Worm (Caenorhabditis elegans) whole organism, mixed stage, embryonic: ENCODE data around the gene nstp-3.

Experiments used
- M03D4.4 ChIP-seq: sonication (generic microtip); optimal IDR thresholded peaks from 2 replicates; lab custom pipeline; 2017; ENCODE audit warnings: mild to moderate bottlenecking, missing genetic modification characterization, missing compliant biosample characterization
- bed-3 ChIP-seq: fragments of 200-800 bp; sonication (Bioruptor generic); optimal IDR thresholded peaks from 3 replicates; lab custom pipeline; 2018; ENCODE audit warnings: mild to moderate bottlenecking, missing genetic modification characterization, moderate library complexity, missing compliant biosample characterization
- blmp-1 ChIP-seq: fragments of 150-350 bp; optimal IDR thresholded peaks from 2 replicates; lab custom pipeline; 2014; ENCODE audit warnings: missing biosample characterization, missing genetic modification characterization
- ceh-39 ChIP-seq: fragments of 150-350 bp; optimal IDR thresholded peaks from 2 replicates; lab custom pipeline; 2014; ENCODE audit warnings: missing biosample characterization, missing genetic modification characterization
- ceh-43 ChIP-seq: fragments of 200-800 bp; sonication (Bioruptor generic); optimal IDR thresholded peaks from 2 replicates; lab custom pipeline; 2018; ENCODE audit warnings: mild to moderate bottlenecking, missing genetic modification characterization, moderate library complexity, missing compliant biosample characterization
- ceh-83 ChIP-seq: fragments of 200-800 bp; sonication (Bioruptor generic); optimal IDR thresholded peaks from 2 replicates; lab custom pipeline; 2018; ENCODE audit warnings: mild to moderate bottlenecking, missing genetic modification characterization, missing compliant biosample characterization
- ces-1 ChIP-seq: fragments of 150-350 bp; optimal IDR thresholded peaks from 2 replicates; lab custom pipeline; 2014; ENCODE audit warnings: missing biosample characterization, missing genetic modification reagents, missing genetic modification characterization
- cnd-1 ChIP-seq: fragments of 200-800 bp; sonication (Bioruptor generic); optimal IDR thresholded peaks from 2 replicates; lab custom pipeline; 2018; ENCODE audit warnings: mild to moderate bottlenecking, missing genetic modification characterization, missing compliant biosample characterization
- drap-1 ChIP-seq: fragments of 200-800 bp; sonication (Bioruptor generic); optimal IDR thresholded peaks from 3 replicates; lab custom pipeline; 2018; ENCODE audit warnings: mild to moderate bottlenecking, missing genetic modification characterization, missing compliant biosample characterization
- elt-1 ChIP-seq: sonication (generic microtip); optimal IDR thresholded peaks from 2 replicates; lab custom pipeline; 2017; ENCODE audit warnings: missing genetic modification characterization, mild to moderate bottlenecking, missing compliant biosample characterization, antibody characterized with exemption, moderate library complexity, borderline replicate concordance; ENCODE audit not compliant: insufficient read depth
- elt-3 ChIP-seq: fragments of 150-350 bp; optimal IDR thresholded peaks from 2 replicates; lab custom pipeline; 2014; ENCODE audit warnings: missing biosample characterization, missing genetic modification characterization
- flh-1 ChIP-seq: fragments of 200-800 bp; sonication (Bioruptor generic); optimal IDR thresholded peaks from 2 replicates; lab custom pipeline; 2018; ENCODE audit warnings: mild to moderate bottlenecking, missing genetic modification characterization, moderate library complexity, missing compliant biosample characterization
- ham-2 ChIP-seq: fragments of 200-800 bp; sonication (Bioruptor generic); optimal IDR thresholded peaks from 2 replicates; lab custom pipeline; 2018; ENCODE audit warnings: mild to moderate bottlenecking, missing genetic modification characterization, missing compliant biosample characterization
- hlh-1 ChIP-seq: fragments of 150-350 bp; optimal IDR thresholded peaks from 2 replicates; lab custom pipeline; 2014; ENCODE audit warnings: missing biosample characterization, missing genetic modification reagents, missing genetic modification characterization
- lin-13 ChIP-seq: fragments of 150-350 bp; optimal IDR thresholded peaks from 2 replicates; lab custom pipeline; 2014; ENCODE audit warnings: missing biosample characterization, missing genetic modification characterization
- lin-32 ChIP-seq: fragments of 200-800 bp; sonication (Bioruptor generic); optimal IDR thresholded peaks from 2 replicates; lab custom pipeline; 2018; ENCODE audit warnings: mild to moderate bottlenecking, missing genetic modification characterization, missing compliant biosample characterization
- lsy-2 ChIP-seq: fragments of 150-350 bp; optimal IDR thresholded peaks from 2 replicates; lab custom pipeline; 2014; ENCODE audit warnings: missing biosample characterization, missing genetic modification characterization
- mab-5 ChIP-seq: fragments of 150-350 bp; optimal IDR thresholded peaks from 2 replicates; lab custom pipeline; 2014; ENCODE audit warnings: missing biosample characterization, missing genetic modification characterization
- mep-1 ChIP-seq: fragments of 150-350 bp; optimal IDR thresholded peaks from 2 replicates; lab custom pipeline; 2017; ENCODE audit warnings: missing biosample characterization, missing genetic modification reagents, missing genetic modification characterization, inconsistent platforms
- mls-2 ChIP-seq: sonication (generic microtip); optimal IDR thresholded peaks from 2 replicates; lab custom pipeline; 2016; ENCODE audit warnings: mild to moderate bottlenecking, missing genetic modification characterization, moderate library complexity, missing compliant biosample characterization
- nhr-12 ChIP-seq: fragments of 150-350 bp; optimal IDR thresholded peaks from 2 replicates; lab custom pipeline; 2014; ENCODE audit warnings: missing biosample characterization, missing genetic modification characterization
- nhr-2 ChIP-seq: fragments of 150-350 bp; optimal IDR thresholded peaks from 2 replicates; lab custom pipeline; 2014; ENCODE audit warnings: missing biosample characterization, missing genetic modification characterization
- nhr-237 ChIP-seq: fragments of 150-350 bp; optimal IDR thresholded peaks from 2 replicates; lab custom pipeline; 2014; ENCODE audit warnings: missing biosample characterization, missing genetic modification characterization
- nhr-28 ChIP-seq: fragments of 150-350 bp; optimal IDR thresholded peaks from 2 replicates; lab custom pipeline; 2014; ENCODE audit warnings: missing biosample characterization, missing genetic modification characterization
- nhr-76 ChIP-seq: sonication (generic microtip); optimal IDR thresholded peaks from 2 replicates; lab custom pipeline; 2017; ENCODE audit warnings: missing biosample characterization, missing genetic modification characterization
- pha-4 ChIP-seq: fragments of 150-350 bp; optimal IDR thresholded peaks from 2 replicates; lab custom pipeline; 2018; ENCODE audit warnings: missing biosample characterization, missing genetic modification reagents, missing genetic modification characterization
- sem-2 ChIP-seq: fragments of 200-800 bp; sonication (Bioruptor generic); optimal IDR thresholded peaks from 2 replicates; lab custom pipeline; 2018; ENCODE audit warnings: mild to moderate bottlenecking, missing genetic modification characterization, missing compliant biosample characterization
- snpc-4 ChIP-seq: fragments of 150-350 bp; optimal IDR thresholded peaks from 2 replicates; lab custom pipeline; 2014; ENCODE audit warnings: missing biosample characterization, missing genetic modification characterization
- sptf-1 ChIP-seq: sonication (generic microtip); optimal IDR thresholded peaks from 2 replicates; lab custom pipeline; 2017; ENCODE audit warnings: mild to moderate bottlenecking, missing genetic modification characterization, moderate library complexity, missing compliant biosample characterization
- tbx-8 ChIP-seq: fragments of 200-800 bp; sonication (Bioruptor generic); optimal IDR thresholded peaks from 2 replicates; lab custom pipeline; 2018; ENCODE audit warnings: mild to moderate bottlenecking, missing genetic modification characterization, moderate library complexity, missing compliant biosample characterization
- unc-120 ChIP-seq: sonication (generic microtip); optimal IDR thresholded peaks from 2 replicates; lab custom pipeline; 2017; ENCODE audit warnings: missing genetic modification characterization, missing compliant biosample characterization; ENCODE audit not compliant: poor library complexity, severe bottlenecking
- unc-39 ChIP-seq: fragments of 150-350 bp; optimal IDR thresholded peaks from 2 replicates; lab custom pipeline; 2014; ENCODE audit warnings: missing biosample characterization, missing genetic modification characterization
- unc-62 ChIP-seq: fragments of 150-350 bp; optimal IDR thresholded peaks from 2 replicates; lab custom pipeline; 2014; ENCODE audit warnings: missing biosample characterization, missing genetic modification reagents, missing genetic modification characterization
- zip-8 ChIP-seq: fragments of 150-350 bp; optimal IDR thresholded peaks from 2 replicates; lab custom pipeline; 2014; ENCODE audit warnings: missing biosample characterization, missing genetic modification characterization
- ztf-11 ChIP-seq: fragments of 150-350 bp; optimal IDR thresholded peaks from 2 replicates; lab custom pipeline; 2014; ENCODE audit warnings: missing biosample characterization, missing genetic modification characterization

The nstp-3 gene

ce11 chrV:5792031-5792430 lies 6.0 kb downstream of the nstp-3 start, which contains the start of gene ZC250.2:
ZC250.2 (plus strand) TSS chrV:5792331.
- TF ChIP-seq elt-3 (tag; lab: Kevin White, UChicago) = no peak
- TF ChIP-seq sptf-1 (tag; lab: Kevin White, UChicago) = no peak
- TF ChIP-seq lsy-2 (tag; lab: Kevin White, UChicago) = no peak
- TF ChIP-seq mab-5 (tag; lab: Kevin White, UChicago) = no peak
- TF ChIP-seq drap-1 (GFP tag; lab: Kevin White, UChicago) = no peak

- TF ChIP-seq sptf-1 (tag; lab: Kevin White, UChicago) (peak; percentile 77), snpc-4 (no peak), nhr-12 (tag; lab: Kevin White, UChicago) (no peak), blmp-1 (tag; lab: Kevin White, UChicago) (no peak), nhr-2 (tag; lab: Kevin White, UChicago) (no peak), ceh-39 (tag; lab: Kevin White, UChicago) (no peak), nhr-28 (tag; lab: Kevin White, UChicago) (no peak), lsy-2 (tag; lab: Kevin White, UChicago) (peak; percentile 72), drap-1 (GFP tag; lab: Kevin White, UChicago) (peak; percentile 71), sem-2 (no peak), ceh-43 (GFP tag; lab: Kevin White, UChicago) (peak; percentile 16), ztf-11 (tag; lab: Kevin White, UChicago) (no peak), mls-2 (tag; lab: Kevin White, UChicago) (no peak), cnd-1 (tag; lab: Kevin White, UChicago) (peak; percentile 4), unc-120 (peak; percentile 37), tbx-8 (no peak), unc-62 (GFP tag; lab: Kevin White, UChicago) (peak; percentile 29), mep-1 (tag; lab: Kevin White, UChicago) (peak; percentile 80), M03D4.4 (tag; lab: Kevin White, UChicago) (peak; percentile 50), nhr-237 (tag; lab: Kevin White, UChicago) (peak; percentile 47), ces-1 (GFP tag; lab: Kevin White, UChicago) (peak; percentile 49), nhr-76 (tag; lab: Kevin White, UChicago) (no peak), flh-1 (GFP tag; lab: Kevin White, UChicago) (no peak), elt-3 (tag; lab: Kevin White, UChicago) (no peak), lin-13 (peak; percentile 83), ceh-83 (GFP tag; lab: Kevin White, UChicago) (no peak), zip-8 (tag; lab: Kevin White, UChicago) (no peak), mab-5 (tag; lab: Kevin White, UChicago) (no peak), unc-39 (tag; lab: Kevin White, UChicago) (no peak), lin-32 (GFP tag; lab: Kevin White, UChicago) (no peak), elt-1 (tag; lab: Kevin White, UChicago) (no peak), ham-2 (GFP tag; lab: Kevin White, UChicago) (no peak), bed-3 (GFP tag; lab: Kevin White, UChicago) (peak; percentile 23), hlh-1 (tag; lab: Kevin White, UChicago) (no peak), pha-4 (tag; lab: Kevin White, UChicago) (peak; percentile 36)
These were observed 7.3 kb downstream of the nstp-3 start, which contains the start of the genes nhr-142 and F44E7.9 for ce11 chrV:5790497-5791280. nhr-142 (minus strand) TSS chrV:5790553. F44E7.9 (plus strand) TSS chrV:5791230.

- TF ChIP-seq hlh-1 (tag; lab: Kevin White, UChicago) (no peak), nhr-2 (tag; lab: Kevin White, UChicago) (no peak), ceh-83 (GFP tag; lab: Kevin White, UChicago) (no peak), snpc-4 (no peak), tbx-8 (no peak), lsy-2 (tag; lab: Kevin White, UChicago) (no peak), blmp-1 (tag; lab: Kevin White, UChicago) (no peak), sem-2 (no peak), sptf-1 (tag; lab: Kevin White, UChicago) (no peak), pha-4 (tag; lab: Kevin White, UChicago) (no peak), lin-13 (no peak), ces-1 (GFP tag; lab: Kevin White, UChicago) (no peak), drap-1 (GFP tag; lab: Kevin White, UChicago) (no peak), ztf-11 (tag; lab: Kevin White, UChicago) (no peak), flh-1 (GFP tag; lab: Kevin White, UChicago) (no peak), zip-8 (tag; lab: Kevin White, UChicago) (no peak), ceh-39 (tag; lab: Kevin White, UChicago) (no peak), unc-120 (no peak), nhr-237 (tag; lab: Kevin White, UChicago) (no peak), mep-1 (tag; lab: Kevin White, UChicago) (no peak)
These were observed 9.4 kb downstream of the nstp-3 start for ce11 chrV:5788650-5789049.
